Fruit fly (Drosophila melanogaster): Measurements from ENCODE around the gene Alp12.

dm6 chr2L:19455209-19455608, 31.4 kb downstream of the Alp12 start:
- no peak for TF ChIP-seq CG7045 (GFP tag; optimal IDR thresholded peaks at IDR 0.05)
- no peak for TF ChIP-seq ovo (GFP tag; optimal IDR thresholded peaks at IDR 0.05)
- no peak for TF ChIP-seq cnc (optimal IDR thresholded peaks at IDR 0.05)
- TF ChIP-seq toe (GFP tag; optimal IDR thresholded peaks at IDR 0.05), result no peak

Measured in whole organism, adult.